Worm (Caenorhabditis elegans) whole organism, L1 larva: Measurements from ENCODE around the gene gck-1.

ENCODE experiments used
- ceh-63 ChIP-seq: fragments of 200-800 bp; sonication (Bioruptor generic); optimal IDR thresholded peaks from 2 replicates; lab custom pipeline; 2018; ENCODE audit warnings: mild to moderate bottlenecking, missing genetic modification characterization, missing compliant biosample characterization
- elt-2 ChIP-seq: sonication (generic microtip); optimal IDR thresholded peaks from 2 replicates; lab custom pipeline; 2016; ENCODE audit warnings: missing genetic modification characterization, mild to moderate bottlenecking, inconsistent platforms, missing compliant biosample characterization, missing genetic modification reagents
- jun-1 ChIP-seq: fragments of 150-350 bp; optimal IDR thresholded peaks from 2 replicates; lab custom pipeline; 2014; ENCODE audit warnings: missing biosample characterization, missing genetic modification reagents, missing genetic modification characterization
- lin-13 ChIP-seq: fragments of 150-350 bp; optimal IDR thresholded peaks from 2 replicates; lab custom pipeline; 2014; ENCODE audit warnings: missing biosample characterization, missing genetic modification reagents, missing genetic modification characterization
- mef-2 ChIP-seq: fragments of 150-350 bp; optimal IDR thresholded peaks from 2 replicates; lab custom pipeline; 2014; ENCODE audit warnings: missing biosample characterization, missing genetic modification characterization
- nhr-11 ChIP-seq: fragments of 150-350 bp; optimal IDR thresholded peaks from 2 replicates; lab custom pipeline; 2014; ENCODE audit warnings: missing biosample characterization, missing genetic modification characterization
- sox-4 ChIP-seq: sonication (generic microtip); optimal IDR thresholded peaks from 2 replicates; lab custom pipeline; 2016; ENCODE audit warnings: missing genetic modification characterization, missing compliant biosample characterization
- swsn-7 ChIP-seq: sonication (generic microtip); optimal IDR thresholded peaks from 2 replicates; lab custom pipeline; 2016; ENCODE audit warnings: missing genetic modification characterization, missing compliant biosample characterization
- tbx-2 ChIP-seq: sonication (generic microtip); optimal IDR thresholded peaks from 2 replicates; lab custom pipeline; 2016; ENCODE audit warnings: missing genetic modification characterization, missing compliant biosample characterization

ce11 chrV:8980845-8981244 lies 33.2 kb downstream of the gck-1 start, which contains the start of gene str-84:
- TF ChIP-seq ceh-63 (GFP tag; lab: Kevin White, UChicago) (no peak), mef-2 (tag; lab: Kevin White, UChicago) (no peak), nhr-11 (tag; lab: Kevin White, UChicago) (no peak), lin-13 (no peak), elt-2 (no peak), jun-1 (tag; lab: Kevin White, UChicago) (no peak), swsn-7 (tag; lab: Kevin White, UChicago) (no peak), sox-4 (no peak), tbx-2 (tag; lab: Kevin White, UChicago) (no peak)
